Worm (Caenorhabditis elegans): ENCODE results near the gene Y57G11C.499.

DNA sequence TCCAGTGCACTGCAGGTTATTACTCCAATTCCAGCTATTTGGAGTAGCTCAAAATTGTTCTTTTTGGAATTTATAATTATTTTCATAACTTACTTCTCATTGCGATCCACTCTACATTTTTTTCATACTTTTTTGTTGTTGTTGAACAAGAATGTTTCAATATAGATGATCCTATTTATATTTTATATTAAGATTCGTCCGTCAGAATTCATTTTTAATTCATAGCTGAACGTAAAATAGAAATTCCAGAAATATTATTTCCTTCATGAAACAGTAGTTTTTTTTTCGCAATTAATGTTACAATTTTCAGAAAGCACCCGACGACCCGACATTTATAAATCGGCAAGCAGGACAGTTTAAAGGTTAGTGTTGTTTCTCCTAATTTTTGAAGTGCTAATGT, 26.5 kb downstream of the Y57G11C.499 start, which contains the start of gene Y57G11C.42:
- TF ChIP-seq ama-1 (optimal IDR thresholded peaks at IDR 0.05) (no peak), tbx-11 (GFP tag; IDR thresholded peaks at IDR 0.05) (no peak), ets-7 (tag; optimal IDR thresholded peaks at IDR 0.05) (no peak), hmg-4 (GFP tag; optimal IDR thresholded peaks at IDR 0.05) (no peak), sea-1 (GFP tag; conservative IDR thresholded peaks at IDR 0.05) (no peak), hmbx-1 (tag; optimal IDR thresholded peaks at IDR 0.05) (no peak), aly-1 (tag; optimal IDR thresholded peaks at IDR 0.05) (no peak), flt-1 (GFP tag; IDR thresholded peaks at IDR 0.05) (no peak), ceh-13 (GFP tag; optimal IDR thresholded peaks at IDR 0.05) (no peak), tra-4 (tag; optimal IDR thresholded peaks at IDR 0.05) (no peak), ceh-36 (tag; optimal IDR thresholded peaks at IDR 0.05) (no peak)
